Worm (Caenorhabditis elegans) whole organism, young adult: Measurements from ENCODE around the gene col-172.

ENCODE experiments used
- F10E7.11 ChIP-seq: sonication (generic microtip); optimal IDR thresholded peaks from 2 replicates; lab custom pipeline; 2017; ENCODE audit warnings: mild to moderate bottlenecking, missing genetic modification characterization, moderate library complexity, missing compliant biosample characterization
- F57C9.4 ChIP-seq: sonication (generic microtip); optimal IDR thresholded peaks from 2 replicates; lab custom pipeline; 2017; ENCODE audit warnings: mild to moderate bottlenecking, missing genetic modification characterization, missing compliant biosample characterization
- T26A5.8 ChIP-seq: sonication (generic microtip); optimal IDR thresholded peaks from 2 replicates; lab custom pipeline; 2016; ENCODE audit warnings: missing genetic modification characterization, missing compliant biosample characterization
- bed-2 ChIP-seq: fragments of 200-800 bp; sonication (Bioruptor generic); IDR thresholded peaks from 2 replicates; pipeline ENCODE4 v1.3.6; 2022; ENCODE audit warnings: missing genetic modification reagents, missing genetic modification characterization, missing compliant biosample characterization
- ccch-3 ChIP-seq: fragments of 200-800 bp; sonication (Bioruptor generic); optimal IDR thresholded peaks from 2 replicates; lab custom pipeline; 2018; ENCODE audit warnings: mild to moderate bottlenecking, missing genetic modification characterization, missing compliant biosample characterization
- nfyb-1 ChIP-seq: fragments of 200-800 bp; sonication (Bioruptor generic); IDR thresholded peaks from 2 replicates; pipeline ENCODE4 v1.3.6; 2022; ENCODE audit warnings: missing genetic modification reagents, missing genetic modification characterization, missing compliant biosample characterization

col-172 gene

ce11 chrX:6718595-6718994, 46.0 kb downstream of the col-172 start, which contains the start of gene smf-2:
Gene smf-2, minus strand, starts transcription at chrX:6718695.
- TF ChIP-seq bed-2 (GFP tag; lab: Robert Waterston, UW) (no peak), F10E7.11 (no peak), T26A5.8 (no peak), ccch-3 (GFP tag; lab: Kevin White, UChicago) (no peak)

- TF ChIP-seq nfyb-1 (GFP tag; lab: Robert Waterston, UW) (peak; percentile 16; the same call in 1 of the 2 replicates), F57C9.4 (tag; lab: Kevin White, UChicago) (no peak)
These were observed 50.3 kb downstream of the col-172 start, which contains the start of gene smf-1 for ce11 chrX:6722966-6723365. Gene smf-1, minus strand, starts transcription at chrX:6723066.
